Worm (Caenorhabditis elegans) whole organism, L3 larva: ENCODE results near the gene eor-1.

ENCODE experiments used
- egl-27 ChIP-seq: sonication (generic microtip); optimal IDR thresholded peaks from 4 replicates; lab custom pipeline; 2017; ENCODE audit warnings: missing biosample characterization, missing genetic modification reagents, missing genetic modification characterization
- fos-1 ChIP-seq: fragments of 150-350 bp; optimal IDR thresholded peaks from 2 replicates; lab custom pipeline; 2014; ENCODE audit warnings: missing biosample characterization, missing genetic modification characterization
- pqm-1 ChIP-seq: fragments of 150-350 bp; optimal IDR thresholded peaks from 2 replicates; lab custom pipeline; 2017; ENCODE audit warnings: missing biosample characterization, missing genetic modification characterization, inconsistent platforms
- skn-1 ChIP-seq: fragments of 150-350 bp; optimal IDR thresholded peaks from 2 replicates; lab custom pipeline; 2014; ENCODE audit warnings: missing biosample characterization, missing genetic modification characterization

- no peak for TF ChIP-seq skn-1 (tag; lab: Kevin White, UChicago)
- TF ChIP-seq fos-1, result no peak
- TF ChIP-seq egl-27 (tag; lab: Kevin White, UChicago), result no peak
- TF ChIP-seq pqm-1 (tag; lab: Kevin White, UChicago), result no peak
Measured at ce11 chrIV:4807219-4807618, 8.2 kb upstream of the eor-1 start, which contains the start of gene H06H21.11.
